Fruit fly (Drosophila melanogaster) whole organism, embryonic: ENCODE measurements around the gene BckdhA.

Experiments used
- CG10147 ChIP-seq: fragments of 200-800 bp; sonication (Bioruptor generic); optimal IDR thresholded peaks from 2 replicates; lab custom pipeline; 2019; ENCODE audit warnings: missing biosample characterization, mild to moderate bottlenecking, missing genetic modification characterization, moderate library complexity
- CG1024 ChIP-seq: fragments of 200-800 bp; sonication (Bioruptor generic); IDR thresholded peaks from 2 replicates; pipeline ENCODE4 v1.3.6; 2022; ENCODE audit warnings: missing biosample characterization, missing genetic modification characterization
- CG10267 ChIP-seq: fragments of 200-800 bp; sonication (Bioruptor generic); optimal IDR thresholded peaks from 2 replicates; lab custom pipeline; 2018; ENCODE audit warnings: missing biosample characterization, mild to moderate bottlenecking, missing genetic modification characterization, moderate library complexity
- CG10431 ChIP-seq: fragments of 200-800 bp; sonication (Bioruptor generic); optimal IDR thresholded peaks from 3 replicates; lab custom pipeline; 2018; ENCODE audit warnings: missing biosample characterization, mild to moderate bottlenecking, missing genetic modification characterization
- CG10654 ChIP-seq: fragments of 200-800 bp; sonication (Bioruptor generic); optimal IDR thresholded peaks from 2 replicates; lab custom pipeline; 2016; ENCODE audit warnings: missing biosample characterization, missing genetic modification characterization
- CG13775 ChIP-seq: fragments of 200-800 bp; sonication (Bioruptor generic); optimal IDR thresholded peaks from 3 replicates; lab custom pipeline; 2017; ENCODE audit warnings: missing biosample characterization, mild to moderate bottlenecking, missing genetic modification characterization
- CG13894 ChIP-seq: fragments of 200-800 bp; sonication (Bioruptor generic); optimal IDR thresholded peaks from 3 replicates; lab custom pipeline; 2018; ENCODE audit warnings: missing biosample characterization, mild to moderate bottlenecking, missing genetic modification characterization, moderate library complexity
- CG15269 ChIP-seq: fragments of 200-800 bp; sonication (Bioruptor generic); optimal IDR thresholded peaks from 2 replicates; lab custom pipeline; 2018; ENCODE audit warnings: missing biosample characterization, mild to moderate bottlenecking, missing genetic modification characterization, moderate library complexity
- CG15514 ChIP-seq: fragments of 200-800 bp; sonication (Bioruptor generic); optimal IDR thresholded peaks from 3 replicates; lab custom pipeline; 2017; ENCODE audit warnings: missing biosample characterization, missing genetic modification characterization, mild to moderate bottlenecking, moderate library complexity, missing genetic modification reagents
- CG15601 ChIP-seq: fragments of 200-800 bp; sonication (Bioruptor generic); optimal IDR thresholded peaks from 3 replicates; lab custom pipeline; 2019; ENCODE audit warnings: missing biosample characterization, mild to moderate bottlenecking, missing genetic modification characterization, moderate library complexity
- CG15696 ChIP-seq: fragments of 200-800 bp; sonication (Bioruptor generic); optimal IDR thresholded peaks from 2 replicates; lab custom pipeline; 2019; ENCODE audit warnings: missing biosample characterization, mild to moderate bottlenecking, missing genetic modification characterization, moderate library complexity
- CG1603 ChIP-seq: fragments of 200-800 bp; sonication (Bioruptor generic); optimal IDR thresholded peaks from 2 replicates; lab custom pipeline; 2019; ENCODE audit warnings: missing biosample characterization, mild to moderate bottlenecking, missing genetic modification characterization, moderate library complexity
- CG16863 ChIP-seq: fragments of 200-800 bp; sonication (Bioruptor generic); optimal IDR thresholded peaks from 3 replicates; lab custom pipeline; 2016; ENCODE audit warnings: missing biosample characterization, missing genetic modification characterization
- CG17612 ChIP-seq: fragments of 200-800 bp; sonication (Bioruptor generic); IDR thresholded peaks from 2 replicates; pipeline ENCODE4 v1.3.6; 2022; ENCODE audit warnings: missing biosample characterization, missing genetic modification characterization
- CG18262 ChIP-seq: fragments of 200-800 bp; optimal IDR thresholded peaks from 3 replicates; lab custom pipeline; 2019; ENCODE audit warnings: missing biosample characterization, mild to moderate bottlenecking, missing genetic modification characterization, moderate library complexity
- CG30020 ChIP-seq: fragments of 200-800 bp; optimal IDR thresholded peaks from 2 replicates; lab custom pipeline; 2019; ENCODE audit warnings: missing biosample characterization, mild to moderate bottlenecking, missing genetic modification characterization, moderate library complexity
- CG3407 ChIP-seq: fragments of 200-800 bp; sonication (Bioruptor generic); optimal IDR thresholded peaks from 2 replicates; lab custom pipeline; 2018; ENCODE audit warnings: missing biosample characterization, mild to moderate bottlenecking, missing genetic modification characterization
- CG4328 ChIP-seq: fragments of 200-800 bp; sonication (Bioruptor generic); optimal IDR thresholded peaks from 3 replicates; lab custom pipeline; 2017; ENCODE audit warnings: missing biosample characterization, missing genetic modification reagents, missing genetic modification characterization
- CG4617 ChIP-seq: fragments of 200-800 bp; sonication (Bioruptor generic); optimal IDR thresholded peaks from 3 replicates; lab custom pipeline; 2016; ENCODE audit warnings: missing biosample characterization, missing genetic modification characterization, borderline replicate concordance
- CG4854 ChIP-seq: fragments of 200-800 bp; sonication (Bioruptor generic); optimal IDR thresholded peaks from 2 replicates; lab custom pipeline; 2016; ENCODE audit warnings: missing biosample characterization, missing genetic modification characterization, inconsistent platforms
- CG6683 ChIP-seq: fragments of 200-800 bp; sonication (Bioruptor generic); optimal IDR thresholded peaks from 2 replicates; lab custom pipeline; 2017; ENCODE audit warnings: missing biosample characterization, mild to moderate bottlenecking, missing genetic modification characterization, missing genetic modification reagents
- CG7271 ChIP-seq: fragments of 200-800 bp; sonication (Bioruptor generic); optimal IDR thresholded peaks from 2 replicates; lab custom pipeline; 2018; ENCODE audit warnings: missing biosample characterization, mild to moderate bottlenecking, missing genetic modification characterization, moderate library complexity
- CG8290 ChIP-seq, 3 experiments: fragments of 200-800 bp; sonication (Bioruptor generic); optimal IDR thresholded peaks; 2 replicates each; lab custom pipeline; 2016 to 2019; ENCODE audit warnings: missing biosample characterization in 3 of 3, missing genetic modification characterization in 3 of 3, mild to moderate bottlenecking in 2 of 3, moderate library complexity in 1 of 3
- CG8944 ChIP-seq: fragments of 200-800 bp; sonication (Bioruptor generic); optimal IDR thresholded peaks from 3 replicates; lab custom pipeline; 2016; ENCODE audit warnings: missing biosample characterization, missing genetic modification characterization
- Chrac-16 ChIP-seq: fragments of 200-800 bp; sonication (Bioruptor generic); optimal IDR thresholded peaks from 3 replicates; lab custom pipeline; 2016; ENCODE audit warnings: missing biosample characterization, missing genetic modification characterization
- Dad ChIP-seq: fragments of 200-800 bp; sonication (Bioruptor generic); optimal IDR thresholded peaks from 3 replicates; lab custom pipeline; 2016; ENCODE audit warnings: missing biosample characterization, missing genetic modification characterization
- Gug ChIP-seq: fragments of 200-800 bp; sonication (Bioruptor generic); IDR thresholded peaks from 4 replicates; pipeline ENCODE4 v1.3.6; 2022; ENCODE audit warnings: missing biosample characterization, missing genetic modification characterization
- Hsf ChIP-seq: fragments of 200-800 bp; sonication (Bioruptor generic); optimal IDR thresholded peaks from 3 replicates; lab custom pipeline; 2016; ENCODE audit warnings: missing biosample characterization, missing genetic modification characterization
- Lhr ChIP-seq: fragments of 200-800 bp; sonication (Bioruptor generic); optimal IDR thresholded peaks from 3 replicates; lab custom pipeline; 2017; ENCODE audit warnings: mild to moderate bottlenecking, missing biosample characterization, missing genetic modification reagents, missing genetic modification characterization
- NC2α ChIP-seq: fragments of 200-800 bp; sonication (Bioruptor generic); optimal IDR thresholded peaks from 2 replicates; lab custom pipeline; 2016; ENCODE audit warnings: missing biosample characterization, missing genetic modification characterization
- NC2β ChIP-seq: fragments of 200-800 bp; sonication (Bioruptor generic); optimal IDR thresholded peaks from 2 replicates; lab custom pipeline; 2016; ENCODE audit warnings: missing biosample characterization, missing genetic modification characterization
- NK7.1 ChIP-seq: fragments of 200-800 bp; sonication (Bioruptor generic); optimal IDR thresholded peaks from 3 replicates; lab custom pipeline; 2016; ENCODE audit warnings: missing biosample characterization, missing genetic modification characterization
- Neu2 ChIP-seq: fragments of 200-800 bp; sonication (Bioruptor generic); optimal IDR thresholded peaks from 3 replicates; lab custom pipeline; 2016; ENCODE audit warnings: missing biosample characterization, missing genetic modification characterization, borderline replicate concordance
- Nf-YB ChIP-seq: fragments of 200-800 bp; sonication (Bioruptor generic); optimal IDR thresholded peaks from 3 replicates; lab custom pipeline; 2019; ENCODE audit warnings: missing biosample characterization, mild to moderate bottlenecking, missing genetic modification characterization, moderate library complexity
- Sox100B ChIP-seq: fragments of 200-800 bp; sonication (Bioruptor generic); optimal IDR thresholded peaks from 3 replicates; lab custom pipeline; 2018; ENCODE audit warnings: missing biosample characterization, mild to moderate bottlenecking, missing genetic modification characterization
- TFAM ChIP-seq: fragments of 200-800 bp; sonication (Bioruptor generic); optimal IDR thresholded peaks from 2 replicates; lab custom pipeline; 2017; ENCODE audit warnings: missing biosample characterization, missing genetic modification characterization, inconsistent platforms
- Usf ChIP-seq: fragments of 200-800 bp; sonication (Bioruptor generic); optimal IDR thresholded peaks from 2 replicates; lab custom pipeline; 2017; ENCODE audit warnings: missing genotype, missing biosample characterization, missing genetic modification characterization
- bsh ChIP-seq, 2 experiments: fragments of 200-800 bp; sonication (Bioruptor generic); optimal IDR thresholded peaks; 2 replicates each; lab custom pipeline; 2017 to 2018; ENCODE audit warnings: mild to moderate bottlenecking in 2 of 2, missing biosample characterization in 2 of 2, missing genetic modification characterization in 2 of 2, moderate library complexity in 1 of 2
- cato ChIP-seq: fragments of 200-800 bp; sonication (Bioruptor generic); optimal IDR thresholded peaks from 2 replicates; lab custom pipeline; 2016; ENCODE audit warnings: missing biosample characterization, missing genetic modification characterization, borderline replicate concordance
- fd3F ChIP-seq: fragments of 200-800 bp; sonication (Bioruptor generic); optimal IDR thresholded peaks from 2 replicates; lab custom pipeline; 2018; ENCODE audit warnings: missing biosample characterization, mild to moderate bottlenecking, missing genetic modification characterization, moderate library complexity
- fd96Cb ChIP-seq: fragments of 200-800 bp; sonication (Bioruptor generic); optimal IDR thresholded peaks from 2 replicates; lab custom pipeline; 2018; ENCODE audit warnings: missing biosample characterization, mild to moderate bottlenecking, missing genetic modification characterization, moderate library complexity
- fu2 ChIP-seq: fragments of 200-800 bp; sonication (Bioruptor generic); optimal IDR thresholded peaks from 2 replicates; lab custom pipeline; 2016; ENCODE audit warnings: missing biosample characterization, missing genetic modification characterization
- gem ChIP-seq: fragments of 200-800 bp; sonication (Bioruptor generic); optimal IDR thresholded peaks from 2 replicates; lab custom pipeline; 2019; ENCODE audit warnings: missing biosample characterization, mild to moderate bottlenecking, missing genetic modification characterization, moderate library complexity
- gsb ChIP-seq: fragments of 200-800 bp; sonication (Bioruptor generic); IDR thresholded peaks from 2 replicates; pipeline ENCODE4 v1.3.6; 2022; ENCODE audit warnings: missing biosample characterization, missing genetic modification characterization
- gsb-n ChIP-seq: fragments of 200-800 bp; sonication (Bioruptor generic); optimal IDR thresholded peaks from 3 replicates; lab custom pipeline; 2018; ENCODE audit warnings: missing biosample characterization, mild to moderate bottlenecking, missing genetic modification characterization
- insv ChIP-seq, 2 experiments: fragments of 200-800 bp; sonication (Bioruptor generic); optimal IDR thresholded peaks; 3 replicates each; lab custom pipeline; 2016 to 2018; ENCODE audit warnings: missing biosample characterization in 2 of 2, missing genetic modification characterization in 2 of 2
- lilli ChIP-seq: fragments of 200-800 bp; sonication (Bioruptor generic); optimal IDR thresholded peaks from 3 replicates; lab custom pipeline; 2016; ENCODE audit warnings: missing biosample characterization, missing genetic modification characterization
- pho ChIP-seq: fragments of 200-800 bp; sonication (Bioruptor generic); optimal IDR thresholded peaks from 2 replicates; lab custom pipeline; 2016; ENCODE audit warnings: missing biosample characterization, missing genetic modification characterization
- tup ChIP-seq: fragments of 200-800 bp; sonication (Bioruptor generic); optimal IDR thresholded peaks from 2 replicates; lab custom pipeline; 2016; ENCODE audit warnings: missing biosample characterization, mild to moderate bottlenecking, missing genetic modification characterization, moderate library complexity

BckdhA gene

dm6 chr3R:9513052-9513420 is 42.5 kb upstream of the BckdhA start, which contains the start of the genes Ras85D and Rlb1 (continued):
- TF ChIP-seq CG15514 (GFP tag; lab: Kevin White, UChicago) (peak; percentile 75), CG13775 (peak; percentile 80), CG10654 (GFP tag; lab: Kevin White, UChicago) (peak; percentile 58), NC2β (peak; percentile 76), CG16863 (peak; percentile 72), CG10431 (GFP tag; lab: Kevin White, UChicago) (no peak), CG18262 (tag; lab: Kevin White, UChicago) (peak; percentile 55), CG7271 (peak; percentile 52), CG30020 (peak; percentile 62), CG8944 (GFP tag; lab: Kevin White, UChicago) (peak; percentile 77), Hsf (GFP tag; lab: Kevin White, UChicago) (peak; percentile 75), cato (peak; percentile 25), Chrac-16 (peak; percentile 78), Usf (peak; percentile 14), tup (GFP tag; lab: Kevin White, UChicago) (peak; percentile 16), CG15601 (tag; lab: Kevin White, UChicago) (peak; percentile 75), fd96Cb (peak; percentile 21), CG13894 (tag; lab: Kevin White, UChicago) (peak; percentile 81), gsb (GFP tag; lab: Robert Waterston, UW) (no peak), CG15269 (tag; lab: Kevin White, UChicago) (peak; percentile 64), fd3F (GFP tag; lab: Kevin White, UChicago) (peak; percentile 50), Neu2 (GFP tag; lab: Kevin White, UChicago) (peak; percentile 38), fu2 (GFP tag; lab: Kevin White, UChicago) (peak; percentile 77), CG17612 (GFP tag; lab: Robert Waterston, UW) (no peak), TFAM (GFP tag; lab: Kevin White, UChicago) (no peak), CG4617 (peak; percentile 96), CG15696 (tag; lab: Kevin White, UChicago) (peak; percentile 62), bsh (GFP tag; optimal IDR thresholded peaks at IDR 0.05; lab: Kevin White, UChicago) (peak in 1 of 2 experiments; percentile 56), CG3407 (GFP tag; lab: Kevin White, UChicago) (no peak), NC2α (peak; percentile 59), NK7.1 (GFP tag; lab: Kevin White, UChicago) (peak; percentile 71), CG4328 (GFP tag; lab: Kevin White, UChicago) (peak; percentile 56), Dad (GFP tag; lab: Kevin White, UChicago) (peak; percentile 67), CG10147 (GFP tag; lab: Kevin White, UChicago) (peak; percentile 70), lilli (GFP tag; lab: Kevin White, UChicago) (peak; percentile 88), CG1024 (GFP tag; lab: Robert Waterston, UW) (no peak), insv (GFP tag; optimal IDR thresholded peaks at IDR 0.05; lab: Kevin White, UChicago) (peak in 1 of 2 experiments; percentile 62), CG6683 (peak; percentile 35), pho (peak; percentile 83), CG10267 (tag; lab: Kevin White, UChicago) (peak; percentile 67), CG4854 (GFP tag; lab: Kevin White, UChicago) (peak; percentile 66), gem (peak; percentile 77), Nf-YB (peak; percentile 31), Lhr (peak; percentile 69), Gug (GFP tag; lab: Robert Waterston, UW) (peak; percentile 78; the same call in 3 of the 4 replicates), CG1603 (peak; percentile 72), CG8290 (GFP tag; optimal IDR thresholded peaks at IDR 0.05; lab: Kevin White, UChicago) (peak; percentile 70), CG8290 (tag; optimal IDR thresholded peaks at IDR 0.05; lab: Kevin White, UChicago) (peak in 1 of 2 experiments; percentile 62), gsb-n (tag; lab: Kevin White, UChicago) (no peak), Sox100B (GFP tag; lab: Kevin White, UChicago) (no peak)
